ENCODE assay signal across 2 fruit fly cellular contexts in genomic region chr3L:10897534-10898255, dm6.
TF ChIP-seq lines count a peak whose summit lies in the region.

No protein-coding gene starts in this region.

TF ChIP-seq in whole organism, embryonic, 481 proteins besides CTCF, POLR2A, EP300 and RAD21 (continued from another document and continues in another):
- no peak for TF ChIP-seq nmo (GFP tag; optimal IDR thresholded peaks at IDR 0.05; lab: Kevin White, UChicago)
- no peak for TF ChIP-seq D (optimal IDR thresholded peaks at IDR 0.05; lab: Kevin White, UChicago)
- TF ChIP-seq D (GFP tag; optimal IDR thresholded peaks at IDR 0.05; lab: Kevin White, UChicago), result no peak
- TF ChIP-seq HmgZ (tag; optimal IDR thresholded peaks at IDR 0.05; lab: Kevin White, UChicago), result peak; percentile 1
- TF ChIP-seq MESR4 (GFP tag; optimal IDR thresholded peaks at IDR 0.05; lab: Kevin White, UChicago), result no peak
- no peak for TF ChIP-seq rib (GFP tag; IDR thresholded peaks at IDR 0.05; lab: Robert Waterston, UW)
- TF ChIP-seq crol (GFP tag; IDR thresholded peaks at IDR 0.05; lab: Robert Waterston, UW), result peak; percentile 92
- peak; percentile 47; the same call in 1 of the 2 replicates for TF ChIP-seq GATAe (GFP tag; conservative IDR thresholded peaks at IDR 0.05; lab: Robert Waterston, UW)
- TF ChIP-seq CG17328 (GFP tag; IDR thresholded peaks at IDR 0.05; lab: Robert Waterston, UW), result no peak
- TF ChIP-seq seq (GFP tag; IDR thresholded peaks at IDR 0.05; lab: Robert Waterston, UW), result no peak
- no peak for TF ChIP-seq Camta (GFP tag; optimal IDR thresholded peaks at IDR 0.05; lab: Kevin White, UChicago)
- TF ChIP-seq CG15479 (GFP tag; optimal IDR thresholded peaks at IDR 0.05; lab: Kevin White, UChicago), result peak; percentile 21
- TF ChIP-seq CG11696 (GFP tag; IDR thresholded peaks at IDR 0.05; lab: Robert Waterston, UW), result no peak
- peak; percentile 0 for TF ChIP-seq CG30403 (GFP tag; optimal IDR thresholded peaks at IDR 0.05; lab: Kevin White, UChicago)
- peak in 1 of 3 experiments; percentile 71 for TF ChIP-seq Stat92E (GFP tag; optimal IDR thresholded peaks at IDR 0.05; lab: Kevin White, UChicago)
- TF ChIP-seq Drgx (GFP tag; IDR thresholded peaks at IDR 0.05; lab: Robert Waterston, UW), result peak; percentile 30
- peak; percentile 29; the same call in 2 of the 3 replicates for TF ChIP-seq CG34422 (GFP tag; IDR thresholded peaks at IDR 0.05; lab: Robert Waterston, UW)
- TF ChIP-seq wek (GFP tag; optimal IDR thresholded peaks at IDR 0.05; lab: Kevin White, UChicago), result peak; percentile 24
- TF ChIP-seq Kr (GFP tag; optimal IDR thresholded peaks at IDR 0.05; lab: Kevin White, UChicago), result peak; percentile 25
- 0 out of 3 replicates have a peak, but pooled peaks have one; percentile 15 for TF ChIP-seq gce (GFP tag; IDR thresholded peaks at IDR 0.05; lab: Robert Waterston, UW)
- TF ChIP-seq Abd-B (GFP tag; optimal IDR thresholded peaks at IDR 0.05; lab: Kevin White, UChicago), result no peak
- TF ChIP-seq Dip2 (GFP tag; IDR thresholded peaks at IDR 0.05; lab: Robert Waterston, UW), result no peak
- peak; percentile 77 for TF ChIP-seq Med (GFP tag; lab: Kevin White, UChicago)
- TF ChIP-seq croc (GFP tag; conservative IDR thresholded peaks at IDR 0.05; lab: Robert Waterston, UW), result no peak
- TF ChIP-seq Dfd (GFP tag; optimal IDR thresholded peaks at IDR 0.05; lab: Kevin White, UChicago), result peak in 1 of 2 experiments; percentile 53
- TF ChIP-seq sr (GFP tag; IDR thresholded peaks at IDR 0.05; lab: Robert Waterston, UW), result peak; percentile 38; the same call in 1 of the 3 replicates
- TF ChIP-seq CG8290 (GFP tag; optimal IDR thresholded peaks at IDR 0.05; lab: Kevin White, UChicago), result no peak
- peak in 1 of 2 experiments; percentile 19 for TF ChIP-seq CG8290 (tag; optimal IDR thresholded peaks at IDR 0.05; lab: Kevin White, UChicago)
- peak; percentile 16 for TF ChIP-seq bcd (GFP tag; optimal IDR thresholded peaks at IDR 0.05; lab: Kevin White, UChicago)
- 0 out of 2 replicates have a peak, but pooled peaks have one; percentile 26 for TF ChIP-seq CG31441 (GFP tag; IDR thresholded peaks at IDR 0.05; lab: Robert Waterston, UW)
- no peak for TF ChIP-seq CG1233 (GFP tag; optimal IDR thresholded peaks at IDR 0.05; lab: Kevin White, UChicago)
- TF ChIP-seq sd (tag; optimal IDR thresholded peaks at IDR 0.05; lab: Kevin White, UChicago), result peak; percentile 49
- no peak for TF ChIP-seq CG7556 (GFP tag; optimal IDR thresholded peaks at IDR 0.05; lab: Kevin White, UChicago)
- TF ChIP-seq CG7963 (GFP tag; IDR thresholded peaks at IDR 0.05; lab: Robert Waterston, UW; ENCODE audit: partially characterized antibody), result no peak
- TF ChIP-seq cwo (GFP tag; optimal IDR thresholded peaks at IDR 0.05; lab: Kevin White, UChicago), result peak; percentile 70
- no peak for TF ChIP-seq Dek (tag; optimal IDR thresholded peaks at IDR 0.05; lab: Kevin White, UChicago)
- no peak for TF ChIP-seq tx (GFP tag; optimal IDR thresholded peaks at IDR 0.05; lab: Kevin White, UChicago)
- TF ChIP-seq grn (GFP tag; optimal IDR thresholded peaks at IDR 0.05; lab: Kevin White, UChicago), result peak; percentile 35
- peak; percentile 8 for TF ChIP-seq CG10431 (GFP tag; optimal IDR thresholded peaks at IDR 0.05; lab: Kevin White, UChicago)
- TF ChIP-seq CG1603 (tag; optimal IDR thresholded peaks at IDR 0.05; lab: Kevin White, UChicago), result peak; percentile 41
- TF ChIP-seq Aef1 (GFP tag; IDR thresholded peaks at IDR 0.05; lab: Robert Waterston, UW), result peak; percentile 36; the same call in 1 of the 3 replicates
- TF ChIP-seq grau (tag; optimal IDR thresholded peaks at IDR 0.05; lab: Kevin White, UChicago), result peak; percentile 0
- no peak for TF ChIP-seq az2 (GFP tag; optimal IDR thresholded peaks at IDR 0.05; lab: Kevin White, UChicago)
- peak; percentile 83; the same call in 2 of the 4 replicates for TF ChIP-seq chinmo (GFP tag; IDR thresholded peaks at IDR 0.05; lab: Robert Waterston, UW; ENCODE audit: partially characterized antibody)
- TF ChIP-seq CG6175 (GFP tag; IDR thresholded peaks at IDR 0.05; lab: Robert Waterston, UW), result 0 out of 3 replicates have a peak, but pooled peaks have one; percentile 20
- TF ChIP-seq dmrt99B (tag; optimal IDR thresholded peaks at IDR 0.05; lab: Kevin White, UChicago), result peak; percentile 3
- 0 out of 2 replicates have a peak, but pooled peaks have one; percentile 23 for TF ChIP-seq Adf1 (GFP tag; IDR thresholded peaks at IDR 0.05; lab: Robert Waterston, UW)
- TF ChIP-seq sens (GFP tag; lab: Kevin White, UChicago), result peak; percentile 81
- no peak for TF ChIP-seq sima (GFP tag; optimal IDR thresholded peaks at IDR 0.05; lab: Kevin White, UChicago)
- peak; percentile 44 for TF ChIP-seq H2.0 (GFP tag; IDR thresholded peaks at IDR 0.05; lab: Robert Waterston, UW)
- no peak for TF ChIP-seq lov (optimal IDR thresholded peaks at IDR 0.05; lab: Kevin White, UChicago)
- TF ChIP-seq lov (GFP tag; IDR thresholded peaks at IDR 0.05; lab: Robert Waterston, UW), result no peak
- peak; percentile 4 for TF ChIP-seq CG17359 (tag; optimal IDR thresholded peaks at IDR 0.05; lab: Kevin White, UChicago)
- TF ChIP-seq gem (tag; optimal IDR thresholded peaks at IDR 0.05; lab: Kevin White, UChicago), result peak; percentile 11
- peak; percentile 57 for TF ChIP-seq D19A (tag; optimal IDR thresholded peaks at IDR 0.05; lab: Kevin White, UChicago)
- TF ChIP-seq CG2875 (GFP tag; optimal IDR thresholded peaks at IDR 0.05; lab: Kevin White, UChicago), result no peak
- no peak for TF ChIP-seq usp (GFP tag; optimal IDR thresholded peaks at IDR 0.05; lab: Kevin White, UChicago)
- 0 out of 3 replicates have a peak, but pooled peaks have one; percentile 16 for TF ChIP-seq CG16813 (GFP tag; IDR thresholded peaks at IDR 0.05; lab: Robert Waterston, UW; ENCODE audit: partially characterized antibody)
- peak; percentile 7 for TF ChIP-seq Jarid2 (GFP tag; optimal IDR thresholded peaks at IDR 0.05; lab: Kevin White, UChicago)
- no peak for TF ChIP-seq CG18476 (GFP tag; optimal IDR thresholded peaks at IDR 0.05; lab: Kevin White, UChicago)
- no peak for TF ChIP-seq CG15073 (GFP tag; optimal IDR thresholded peaks at IDR 0.05; lab: Kevin White, UChicago)
- TF ChIP-seq eve (GFP tag; optimal IDR thresholded peaks at IDR 0.05; lab: Kevin White, UChicago), result peak in 1 of 2 experiments; percentile 8
- TF ChIP-seq da (GFP tag; optimal IDR thresholded peaks at IDR 0.05; lab: Kevin White, UChicago), result no peak
- peak; percentile 16 for TF ChIP-seq nau (GFP tag; optimal IDR thresholded peaks at IDR 0.05; lab: Kevin White, UChicago)
- TF ChIP-seq CG14014 (GFP tag; IDR thresholded peaks at IDR 0.05; lab: Robert Waterston, UW), result no peak

TF ChIP-seq in whole organism, prepupa, 60 proteins besides CTCF, POLR2A, EP300 and RAD21 (continued from another document):
- TF ChIP-seq CG6854 (GFP tag; optimal IDR thresholded peaks at IDR 0.05; lab: Kevin White, UChicago) (no peak), vri (GFP tag; optimal IDR thresholded peaks at IDR 0.05; lab: Kevin White, UChicago) (peak; percentile 35), OdsH (GFP tag; optimal IDR thresholded peaks at IDR 0.05; lab: Kevin White, UChicago) (peak; percentile 22), CG3032 (tag; optimal IDR thresholded peaks at IDR 0.05; lab: Kevin White, UChicago) (no peak), Eip75B (GFP tag; optimal IDR thresholded peaks at IDR 0.05; lab: Kevin White, UChicago) (no peak), Met (GFP tag; optimal IDR thresholded peaks at IDR 0.05; lab: Kevin White, UChicago) (peak; percentile 7), CG6808 (GFP tag; optimal IDR thresholded peaks at IDR 0.05; lab: Kevin White, UChicago) (no peak), fd59A (GFP tag; optimal IDR thresholded peaks at IDR 0.05; lab: Kevin White, UChicago) (no peak), dsx (GFP tag; optimal IDR thresholded peaks at IDR 0.05; lab: Kevin White, UChicago; ENCODE audit: poor library complexity, severe bottlenecking) (peak; percentile 44), CG4318 (GFP tag; optimal IDR thresholded peaks at IDR 0.05; lab: Kevin White, UChicago) (no peak), Hr4 (GFP tag; optimal IDR thresholded peaks at IDR 0.05; lab: Kevin White, UChicago) (peak; percentile 32)
TF ChIP-seq in whole organism, prepupa: peak in this region for 18.
